2 fruit fly cellular contexts compared by ENCODE assay signal in the genomic region with DNA sequence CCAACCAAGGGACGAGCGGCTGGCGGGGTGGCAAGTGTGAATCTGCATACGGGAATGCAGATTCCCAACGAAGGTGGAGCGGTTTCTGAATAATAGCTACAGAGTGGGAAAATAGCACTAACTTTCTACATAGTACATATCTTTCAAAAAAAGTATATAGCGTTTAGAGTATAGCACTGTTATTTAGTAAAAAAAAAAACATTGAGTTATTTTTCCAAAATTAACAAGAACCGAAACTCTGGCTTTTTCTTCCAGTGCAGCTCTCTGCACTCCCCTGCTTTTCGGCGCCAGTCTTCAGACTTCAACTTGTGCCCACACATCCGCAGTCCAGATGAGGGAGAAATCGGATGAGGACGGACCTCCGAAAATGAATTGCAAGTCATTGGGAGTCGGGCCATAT.
TF ChIP-seq lines count a peak whose summit lies in the region.

No protein-coding gene starts in this region.

TF ChIP-seq in whole organism, embryonic, 481 proteins besides CTCF, POLR2A, EP300 and RAD21 (continued from another document):
- TF ChIP-seq sna (GFP tag; IDR thresholded peaks at IDR 0.05; lab: Robert Waterston, UW; ENCODE audit: partially characterized antibody), result no peak
- TF ChIP-seq abd-A (tag; optimal IDR thresholded peaks at IDR 0.05; lab: Kevin White, UChicago), result no peak
- 0 out of 2 replicates have a peak, but pooled peaks have one; percentile 16 for TF ChIP-seq Xrp1 (GFP tag; IDR thresholded peaks at IDR 0.05; lab: Robert Waterston, UW)
- no peak for TF ChIP-seq chm (GFP tag; IDR thresholded peaks at IDR 0.05; lab: Robert Waterston, UW)
- no peak for TF ChIP-seq CG7357 (GFP tag; IDR thresholded peaks at IDR 0.05; lab: Robert Waterston, UW)
- TF ChIP-seq CG6254 (GFP tag; optimal IDR thresholded peaks at IDR 0.05; lab: Kevin White, UChicago), result no peak
- TF ChIP-seq CG14441 (GFP tag; IDR thresholded peaks at IDR 0.05; lab: Robert Waterston, UW), result no peak
- TF ChIP-seq ab (GFP tag; optimal IDR thresholded peaks at IDR 0.05; lab: Kevin White, UChicago), result no peak
- no peak for TF ChIP-seq chinmo (GFP tag; IDR thresholded peaks at IDR 0.05; lab: Robert Waterston, UW; ENCODE audit: partially characterized antibody)
- TF ChIP-seq Sry-δ (GFP tag; optimal IDR thresholded peaks at IDR 0.05; lab: Kevin White, UChicago), result no peak
- peak; percentile 5 for TF ChIP-seq phol (tag; optimal IDR thresholded peaks at IDR 0.05; lab: Kevin White, UChicago)

TF ChIP-seq in whole organism, prepupa, 60 proteins besides CTCF, POLR2A, EP300 and RAD21 (continued from another document):
- TF ChIP-seq fd59A (GFP tag; optimal IDR thresholded peaks at IDR 0.05; lab: Kevin White, UChicago), result peak; percentile 45
- TF ChIP-seq CG11762 (GFP tag; optimal IDR thresholded peaks at IDR 0.05; lab: Kevin White, UChicago; ENCODE audit: insufficient read depth), result peak; percentile 63
- no peak for TF ChIP-seq Eip93F (GFP tag; optimal IDR thresholded peaks at IDR 0.05; lab: Kevin White, UChicago)
- TF ChIP-seq Ets21C (GFP tag; optimal IDR thresholded peaks at IDR 0.05; lab: Kevin White, UChicago), result no peak
- TF ChIP-seq achi (GFP tag; optimal IDR thresholded peaks at IDR 0.05; lab: Kevin White, UChicago), result peak; percentile 29
- TF ChIP-seq CG6163 (GFP tag; IDR thresholded peaks at IDR 0.05; lab: Robert Waterston, UW), result peak; percentile 87
- peak; percentile 75 for TF ChIP-seq CG10669 (GFP tag; optimal IDR thresholded peaks at IDR 0.05; lab: Kevin White, UChicago)
- 0 out of 3 replicates have a peak, but pooled peaks have one; percentile 47 for TF ChIP-seq CG8119 (GFP tag; IDR thresholded peaks at IDR 0.05; lab: Robert Waterston, UW)
- no peak for TF ChIP-seq Blimp-1 (GFP tag; optimal IDR thresholded peaks at IDR 0.05; lab: Kevin White, UChicago)
- TF ChIP-seq CG7368 (GFP tag; optimal IDR thresholded peaks at IDR 0.05; lab: Kevin White, UChicago), result peak; percentile 22
- TF ChIP-seq Sox14 (GFP tag; optimal IDR thresholded peaks at IDR 0.05; lab: Kevin White, UChicago), result peak; percentile 14
- peak; percentile 29 for TF ChIP-seq CG32006 (GFP tag; optimal IDR thresholded peaks at IDR 0.05; lab: Kevin White, UChicago)
- peak; percentile 13 for TF ChIP-seq Smox (GFP tag; optimal IDR thresholded peaks at IDR 0.05; lab: Kevin White, UChicago)
- TF ChIP-seq dsx (GFP tag; optimal IDR thresholded peaks at IDR 0.05; lab: Kevin White, UChicago; ENCODE audit: poor library complexity, severe bottlenecking), result no peak
- TF ChIP-seq Sox102F (GFP tag; optimal IDR thresholded peaks at IDR 0.05; lab: Kevin White, UChicago), result no peak
- no peak for TF ChIP-seq Hr4 (GFP tag; optimal IDR thresholded peaks at IDR 0.05; lab: Kevin White, UChicago)
- no peak for TF ChIP-seq Hr38 (GFP tag; optimal IDR thresholded peaks at IDR 0.05; lab: Kevin White, UChicago)
- peak; percentile 16 for TF ChIP-seq CG3032 (tag; optimal IDR thresholded peaks at IDR 0.05; lab: Kevin White, UChicago)
- TF ChIP-seq CG1621 (tag; optimal IDR thresholded peaks at IDR 0.05; lab: Kevin White, UChicago), result no peak
- TF ChIP-seq vri (GFP tag; optimal IDR thresholded peaks at IDR 0.05; lab: Kevin White, UChicago), result no peak
- TF ChIP-seq Sox15 (GFP tag; optimal IDR thresholded peaks at IDR 0.05; lab: Kevin White, UChicago), result no peak
- TF ChIP-seq fd85E (GFP tag; optimal IDR thresholded peaks at IDR 0.05; lab: Kevin White, UChicago), result no peak
- TF ChIP-seq CG9139 (GFP tag; optimal IDR thresholded peaks at IDR 0.05; lab: Kevin White, UChicago), result peak; percentile 24
- TF ChIP-seq dac (GFP tag; optimal IDR thresholded peaks at IDR 0.05; lab: Kevin White, UChicago), result no peak
- no peak for TF ChIP-seq Lpt (GFP tag; optimal IDR thresholded peaks at IDR 0.05; lab: Kevin White, UChicago)
- TF ChIP-seq CG16779 (tag; optimal IDR thresholded peaks at IDR 0.05; lab: Kevin White, UChicago), result no peak
- TF ChIP-seq Gug (GFP tag; IDR thresholded peaks at IDR 0.05; lab: Robert Waterston, UW), result 0 out of 2 replicates have a peak, but pooled peaks have one; percentile 15
- peak; percentile 45; the same call in 1 of the 3 replicates for TF ChIP-seq eg (GFP tag; IDR thresholded peaks at IDR 0.05; lab: Robert Waterston, UW)
- TF ChIP-seq ss (GFP tag; optimal IDR thresholded peaks at IDR 0.05; lab: Kevin White, UChicago), result peak; percentile 65 to 76
- peak; percentile 37 for TF ChIP-seq CG6792 (GFP tag; optimal IDR thresholded peaks at IDR 0.05; lab: Kevin White, UChicago)
- peak; percentile 78 for TF ChIP-seq CG3919 (GFP tag; optimal IDR thresholded peaks at IDR 0.05; lab: Kevin White, UChicago)
- TF ChIP-seq Met (GFP tag; optimal IDR thresholded peaks at IDR 0.05; lab: Kevin White, UChicago), result peak; percentile 36
- peak; percentile 61 for TF ChIP-seq topi (GFP tag; optimal IDR thresholded peaks at IDR 0.05; lab: Kevin White, UChicago)
- TF ChIP-seq CG8632 (GFP tag; optimal IDR thresholded peaks at IDR 0.05; lab: Kevin White, UChicago), result no peak
- TF ChIP-seq CG31627 (GFP tag; optimal IDR thresholded peaks at IDR 0.05; lab: Kevin White, UChicago), result peak; percentile 10
- no peak for TF ChIP-seq net (GFP tag; optimal IDR thresholded peaks at IDR 0.05; lab: Kevin White, UChicago)
- TF ChIP-seq CG6276 (GFP tag; optimal IDR thresholded peaks at IDR 0.05; lab: Kevin White, UChicago), result peak; percentile 4
